Fruit fly (Drosophila melanogaster): Measurements from ENCODE around the gene CG15210.
A peak's percentile ranks its signal among the peaks of the same experiment; 100 is the strongest.

Gene CG15210

DNA sequence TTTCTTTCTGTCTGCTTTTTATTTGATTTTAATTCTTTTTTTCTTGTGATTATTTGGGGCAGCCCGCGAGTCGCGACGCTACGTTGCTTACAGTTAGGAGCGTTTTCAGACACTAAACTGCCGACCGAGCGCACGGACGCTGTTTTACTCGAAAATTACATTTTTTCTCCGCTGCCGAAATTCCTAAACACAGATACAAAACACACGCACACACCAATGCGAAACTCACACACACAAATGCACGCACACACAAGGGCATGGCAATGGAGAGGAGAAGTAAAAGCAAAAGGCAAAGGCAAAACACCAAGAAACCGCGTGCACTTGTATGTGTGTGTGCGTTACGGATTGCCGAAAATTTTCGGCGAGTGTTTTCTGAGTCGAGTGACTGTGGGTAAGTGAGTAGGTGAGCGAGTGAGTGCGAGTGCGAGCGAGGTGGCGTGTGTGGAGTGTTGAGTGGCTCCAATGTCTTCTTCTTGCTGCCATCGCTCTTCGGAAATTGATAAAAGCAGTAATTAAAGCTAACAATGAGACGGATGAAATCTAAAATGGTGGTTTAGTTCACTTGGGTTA, 23.4 kb upstream of the CG15210 start (continued):
- TF ChIP-seq CG10321 (GFP tag; IDR thresholded peaks at IDR 0.05) (no peak), Rfx (GFP tag; IDR thresholded peaks at IDR 0.05) (peak; percentile 20; the same call in 1 of the 2 replicates), CG13287 (GFP tag; IDR thresholded peaks at IDR 0.05; ENCODE audit: partially characterized antibody) (peak; percentile 40), CG1024 (GFP tag; IDR thresholded peaks at IDR 0.05) (0 out of 2 replicates have a peak, but pooled peaks have one; percentile 6), z (GFP tag; IDR thresholded peaks at IDR 0.05) (peak; percentile 100), amos (GFP tag; IDR thresholded peaks at IDR 0.05; ENCODE audit: partially characterized antibody) (peak; percentile 52; the same call in 1 of the 2 replicates), CG8281 (tag; optimal IDR thresholded peaks at IDR 0.05) (no peak), D19B (GFP tag; optimal IDR thresholded peaks at IDR 0.05) (no peak), seq (GFP tag; IDR thresholded peaks at IDR 0.05) (peak; percentile 25; the same call in 1 of the 2 replicates), CG1647 (GFP tag; optimal IDR thresholded peaks at IDR 0.05) (no peak), CG12942 (GFP tag; optimal IDR thresholded peaks at IDR 0.05) (no peak), sim (GFP tag; IDR thresholded peaks at IDR 0.05) (no peak), CG9727 (GFP tag; optimal IDR thresholded peaks at IDR 0.05) (no peak), CG34376 (GFP tag; optimal IDR thresholded peaks at IDR 0.05) (peak; percentile 62), CG10543 (GFP tag; optimal IDR thresholded peaks at IDR 0.05) (peak; percentile 49), ERR (GFP tag; optimal IDR thresholded peaks at IDR 0.05) (no peak), CG2712 (tag; optimal IDR thresholded peaks at IDR 0.05) (no peak), br (optimal IDR thresholded peaks at IDR 0.05) (no peak), stc (GFP tag; IDR thresholded peaks at IDR 0.05) (no peak), B-H2 (GFP tag; optimal IDR thresholded peaks at IDR 0.05) (no peak), CG12155 (GFP tag; optimal IDR thresholded peaks at IDR 0.05) (peak; percentile 7), vfl (GFP tag; optimal IDR thresholded peaks at IDR 0.05) (no peak), nerfin-1 (tag; optimal IDR thresholded peaks at IDR 0.05) (peak; percentile 71), Awh (GFP tag; IDR thresholded peaks at IDR 0.05) (no peak), crol (GFP tag; IDR thresholded peaks at IDR 0.05) (peak; percentile 70), sob (GFP tag; IDR thresholded peaks at IDR 0.05) (peak; percentile 14; the same call in 1 of the 2 replicates), Hey (tag; optimal IDR thresholded peaks at IDR 0.05) (peak; percentile 13), CG6254 (GFP tag; optimal IDR thresholded peaks at IDR 0.05) (no peak), CG14860 (GFP tag; IDR thresholded peaks at IDR 0.05; ENCODE audit: partially characterized antibody) (no peak), CG3995 (GFP tag; optimal IDR thresholded peaks at IDR 0.05) (no peak), Vsx1 (GFP tag; optimal IDR thresholded peaks at IDR 0.05) (no peak), dati (GFP tag; IDR thresholded peaks at IDR 0.05) (no peak), Ravus (GFP tag; IDR thresholded peaks at IDR 0.05) (no peak), tll (GFP tag; optimal IDR thresholded peaks at IDR 0.05) (peak in 1 of 2 experiments; percentile 70), chinmo (GFP tag; IDR thresholded peaks at IDR 0.05; ENCODE audit: partially characterized antibody) (peak; percentile 95), NfI (GFP tag; optimal IDR thresholded peaks at IDR 0.05) (no peak), mam (GFP tag; optimal IDR thresholded peaks at IDR 0.05) (no peak), CG4854 (GFP tag; optimal IDR thresholded peaks at IDR 0.05) (no peak), CG12659 (GFP tag; optimal IDR thresholded peaks at IDR 0.05) (no peak), vvl (GFP tag; IDR thresholded peaks at IDR 0.05) (0 out of 2 replicates have a peak, but pooled peaks have one; percentile 21), CG16863 (GFP tag; optimal IDR thresholded peaks at IDR 0.05) (no peak), Sox100B (GFP tag; optimal IDR thresholded peaks at IDR 0.05) (no peak), Pdp1 (GFP tag; optimal IDR thresholded peaks at IDR 0.05) (peak in 1 of 2 experiments; percentile 65), CG10565 (GFP tag; optimal IDR thresholded peaks at IDR 0.05) (no peak), al (GFP tag; IDR thresholded peaks at IDR 0.05) (no peak), usp (GFP tag; optimal IDR thresholded peaks at IDR 0.05) (no peak), Opbp (GFP tag; IDR thresholded peaks at IDR 0.05; ENCODE audit: partially characterized antibody) (no peak; the same call in 1 of the 3 replicates), CG3847 (GFP tag; IDR thresholded peaks at IDR 0.05) (no peak), CG17568 (GFP tag; optimal IDR thresholded peaks at IDR 0.05) (no peak), Taf1 (GFP tag; IDR thresholded peaks at IDR 0.05) (no peak)

Data from whole organism, embryonic.